Worm (Caenorhabditis elegans) whole organism, young adult: ENCODE data around the gene T01D1.5.

Experiments
- B0261.1 ChIP-seq: sonication (generic microtip); optimal IDR thresholded peaks from 2 replicates; lab custom pipeline; 2016; ENCODE audit warnings: mild to moderate bottlenecking, missing genetic modification characterization, moderate library complexity, missing compliant biosample characterization
- C06A6.2 ChIP-seq: fragments of 200-800 bp; sonication (Bioruptor generic); conservative IDR thresholded peaks from 2 replicates; pipeline ENCODE4 v1.3.6; 2022; ENCODE audit warnings: missing genetic modification characterization, missing compliant biosample characterization
- F10E7.11 ChIP-seq: sonication (generic microtip); optimal IDR thresholded peaks from 2 replicates; lab custom pipeline; 2017; ENCODE audit warnings: mild to moderate bottlenecking, missing genetic modification characterization, moderate library complexity, missing compliant biosample characterization
- F33H1.4 ChIP-seq: fragments of 200-800 bp; sonication (Bioruptor generic); IDR thresholded peaks from 2 replicates; pipeline ENCODE4 v1.3.6; 2022; ENCODE audit warnings: missing genetic modification reagents, missing genetic modification characterization, missing compliant biosample characterization
- F37B4.10 ChIP-seq: fragments of 200-800 bp; sonication (Bioruptor generic); IDR thresholded peaks from 2 replicates; pipeline ENCODE4 v1.3.6; 2022; ENCODE audit warnings: missing genetic modification characterization, missing compliant biosample characterization
- F49E8.2 ChIP-seq: sonication (generic microtip); optimal IDR thresholded peaks from 3 replicates; lab custom pipeline; 2017; ENCODE audit warnings: missing genetic modification characterization, mild to moderate bottlenecking, missing compliant biosample characterization, antibody characterized with exemption, moderate library complexity; ENCODE audit not compliant: insufficient read depth
- F55B11.4 ChIP-seq: sonication (generic microtip); optimal IDR thresholded peaks from 2 replicates; lab custom pipeline; 2016; ENCODE audit warnings: missing compliant biosample characterization, missing genetic modification characterization, borderline replicate concordance; ENCODE audit not compliant: insufficient read depth
- F57C9.4 ChIP-seq: sonication (generic microtip); optimal IDR thresholded peaks from 2 replicates; lab custom pipeline; 2017; ENCODE audit warnings: mild to moderate bottlenecking, missing genetic modification characterization, missing compliant biosample characterization
- akir-1 ChIP-seq: fragments of 200-800 bp; sonication (Bioruptor generic); optimal IDR thresholded peaks from 2 replicates; lab custom pipeline; 2018; ENCODE audit warnings: mild to moderate bottlenecking, missing genetic modification characterization, moderate library complexity, missing compliant biosample characterization
- aptf-3 ChIP-seq: fragments of 200-800 bp; sonication (Bioruptor generic); IDR thresholded peaks from 2 replicates; pipeline ENCODE4 v1.3.6; 2022; ENCODE audit warnings: missing genetic modification characterization, missing compliant biosample characterization
- attf-3 ChIP-seq: fragments of 200-800 bp; sonication (Bioruptor generic); conservative IDR thresholded peaks from 2 replicates; pipeline ENCODE4 v1.3.6; 2022; ENCODE audit warnings: missing genetic modification reagents, missing genetic modification characterization, missing compliant biosample characterization
- attf-5 ChIP-seq: fragments of 200-800 bp; sonication (Bioruptor generic); optimal IDR thresholded peaks from 2 replicates; lab custom pipeline; 2018; ENCODE audit warnings: mild to moderate bottlenecking, missing genetic modification characterization, missing compliant biosample characterization
- cebp-1 ChIP-seq, 2 experiments: fragments of 200-800 bp in 1 of 2; sonication (Bioruptor generic) in 1 of 2; sonication (generic microtip) in 1 of 2; IDR thresholded peaks in 1 of 2; optimal IDR thresholded peaks in 1 of 2; 2 replicates each; pipeline versions ENCODE4 v1.3.6 to Lab custom; 2017 to 2022; ENCODE audit warnings: missing compliant biosample characterization in 2 of 2, missing genetic modification characterization in 2 of 2, mild to moderate bottlenecking in 1 of 2, missing genetic modification reagents in 1 of 2, moderate library complexity in 1 of 2
- ceh-27 ChIP-seq: fragments of 200-800 bp; sonication (Bioruptor generic); optimal IDR thresholded peaks from 2 replicates; lab custom pipeline; 2018; ENCODE audit warnings: mild to moderate bottlenecking, missing genetic modification characterization, moderate library complexity, missing compliant biosample characterization
- egl-44 ChIP-seq: fragments of 200-800 bp; sonication (Bioruptor generic); IDR thresholded peaks from 2 replicates; pipeline ENCODE4 v1.3.6; 2022; ENCODE audit warnings: missing genetic modification reagents, missing genetic modification characterization, missing compliant biosample characterization
- ekl-4 ChIP-seq: fragments of 200-800 bp; sonication (Bioruptor generic); IDR thresholded peaks from 2 replicates; pipeline ENCODE4 v1.3.6; 2022; ENCODE audit warnings: missing genetic modification reagents, missing genetic modification characterization, missing compliant biosample characterization
- hlh-12 ChIP-seq: sonication (generic microtip); optimal IDR thresholded peaks from 2 replicates; lab custom pipeline; 2016; ENCODE audit warnings: missing genetic modification characterization, missing compliant biosample characterization
- hmg-1.2 ChIP-seq: fragments of 200-800 bp; sonication (Bioruptor generic); IDR thresholded peaks from 2 replicates; pipeline ENCODE4 v1.3.6; 2022; ENCODE audit warnings: missing genetic modification reagents, missing genetic modification characterization, missing compliant biosample characterization
- hmg-20 ChIP-seq: fragments of 200-800 bp; sonication (Bioruptor generic); IDR thresholded peaks from 2 replicates; pipeline ENCODE4 v1.3.6; 2022; ENCODE audit warnings: missing genetic modification reagents, missing genetic modification characterization, missing compliant biosample characterization
- let-526 ChIP-seq: fragments of 200-800 bp; sonication (Bioruptor generic); IDR thresholded peaks from 2 replicates; pipeline ENCODE4 v1.3.6; 2022; ENCODE audit warnings: missing genetic modification reagents, missing genetic modification characterization, missing compliant biosample characterization
- lin-26 ChIP-seq: fragments of 200-800 bp; sonication (Bioruptor generic); IDR thresholded peaks from 2 replicates; pipeline ENCODE4 v1.3.6; 2022; ENCODE audit warnings: missing genetic modification reagents, missing genetic modification characterization, missing compliant biosample characterization
- lin-35 ChIP-seq, 3 experiments: fragments of 150-350 bp in 2 of 3; sonication (generic microtip) in 1 of 3; optimal IDR thresholded peaks; 2 replicates each; lab custom pipeline; 2014 to 2018; ENCODE audit warnings: missing biosample characterization in 3 of 3, missing genetic modification characterization in 3 of 3, missing genetic modification reagents in 3 of 3
- lin-40 ChIP-seq: sonication (generic microtip); optimal IDR thresholded peaks from 2 replicates; lab custom pipeline; 2016; ENCODE audit warnings: missing genetic modification characterization, mild to moderate bottlenecking, missing compliant biosample characterization, missing genotype, missing genetic modification reagents
- mcd-1 ChIP-seq: fragments of 200-800 bp; sonication (Bioruptor generic); IDR thresholded peaks from 2 replicates; pipeline ENCODE4 v1.3.6; 2022; ENCODE audit warnings: missing genetic modification reagents, missing genetic modification characterization, missing compliant biosample characterization
- mxl-1 ChIP-seq: sonication (generic microtip); optimal IDR thresholded peaks from 2 replicates; lab custom pipeline; 2016; ENCODE audit warnings: missing genetic modification characterization, missing compliant biosample characterization
- nfya-2 ChIP-seq: fragments of 200-800 bp; sonication (Bioruptor generic); IDR thresholded peaks from 2 replicates; pipeline ENCODE4 v1.3.6; 2022; ENCODE audit warnings: missing genetic modification reagents, missing genetic modification characterization, missing compliant biosample characterization
- nfyb-1 ChIP-seq: fragments of 200-800 bp; sonication (Bioruptor generic); IDR thresholded peaks from 2 replicates; pipeline ENCODE4 v1.3.6; 2022; ENCODE audit warnings: missing genetic modification reagents, missing genetic modification characterization, missing compliant biosample characterization
- nhr-120 ChIP-seq: fragments of 200-800 bp; sonication (Bioruptor generic); IDR thresholded peaks from 2 replicates; pipeline ENCODE4 v1.3.6; 2022; ENCODE audit warnings: missing genetic modification characterization, missing compliant biosample characterization
- nhr-80 ChIP-seq: sonication (generic microtip); optimal IDR thresholded peaks from 2 replicates; lab custom pipeline; 2016; ENCODE audit warnings: missing genetic modification characterization, missing compliant biosample characterization
- nhr-90 ChIP-seq: sonication (generic microtip); optimal IDR thresholded peaks from 2 replicates; lab custom pipeline; 2016; ENCODE audit warnings: missing genotype, mild to moderate bottlenecking, missing genetic modification characterization, missing compliant biosample characterization
- pbrm-1 ChIP-seq: fragments of 200-800 bp; sonication (Bioruptor generic); IDR thresholded peaks from 2 replicates; pipeline ENCODE4 v1.3.6; 2022; ENCODE audit warnings: missing genetic modification reagents, missing genetic modification characterization, missing compliant biosample characterization
- rcor-1 ChIP-seq: fragments of 200-800 bp; sonication (Bioruptor generic); IDR thresholded peaks from 2 replicates; pipeline ENCODE4 v1.3.6; 2022; ENCODE audit warnings: missing genetic modification reagents, missing genetic modification characterization, missing compliant biosample characterization
- rec-8 ChIP-seq, 2 experiments: sonication (generic microtip); optimal IDR thresholded peaks; 2 replicates each; lab custom pipeline; 2016; ENCODE audit warnings: mild to moderate bottlenecking in 2 of 2, missing genetic modification characterization in 2 of 2, missing genetic modification reagents in 2 of 2, missing genotype in 2 of 2, missing biosample characterization in 1 of 2, missing compliant biosample characterization in 1 of 2, moderate library complexity in 1 of 2
- sea-2 ChIP-seq: fragments of 200-800 bp; sonication (Bioruptor generic); IDR thresholded peaks from 2 replicates; pipeline ENCODE4 v1.3.6; 2022; ENCODE audit warnings: missing genetic modification characterization, missing compliant biosample characterization
- snpc-3.4 ChIP-seq: sonication (generic microtip); optimal IDR thresholded peaks from 2 replicates; lab custom pipeline; 2017; ENCODE audit warnings: missing genetic modification characterization, mild to moderate bottlenecking, missing compliant biosample characterization, antibody characterized with exemption, moderate library complexity, missing genotype, missing genetic modification reagents
- snpc-4 ChIP-seq, 5 experiments: fragments of 150-350 bp in 1 of 5; sonication (generic microtip) in 4 of 5; optimal IDR thresholded peaks; 2 replicates each; lab custom pipeline; 2014 to 2018; ENCODE audit warnings: missing genetic modification characterization in 5 of 5, missing biosample characterization in 3 of 5, antibody characterized with exemption in 2 of 5, mild to moderate bottlenecking in 2 of 5, missing compliant biosample characterization in 2 of 5, missing genotype in 2 of 5, moderate library complexity in 2 of 5, missing genetic modification reagents in 1 of 5
- sptf-2 ChIP-seq: fragments of 200-800 bp; sonication (Bioruptor generic); optimal IDR thresholded peaks from 2 replicates; lab custom pipeline; 2018; ENCODE audit warnings: mild to moderate bottlenecking, missing genetic modification characterization, missing compliant biosample characterization
- unc-62 ChIP-seq: fragments of 150-350 bp; optimal IDR thresholded peaks from 2 replicates; lab custom pipeline; 2014; ENCODE audit warnings: missing biosample characterization, missing genetic modification reagents, missing genetic modification characterization
- zfh-2 ChIP-seq: fragments of 200-800 bp; sonication (Bioruptor generic); conservative IDR thresholded peaks from 2 replicates; pipeline ENCODE4 v1.3.6; 2022; ENCODE audit warnings: missing genetic modification reagents, missing genetic modification characterization, missing compliant biosample characterization
- zim-3 ChIP-seq: sonication (generic microtip); optimal IDR thresholded peaks from 2 replicates; lab custom pipeline; 2017; ENCODE audit warnings: mild to moderate bottlenecking, missing genetic modification characterization, moderate library complexity, missing compliant biosample characterization
- ztf-26 ChIP-seq: sonication (generic microtip); optimal IDR thresholded peaks from 2 replicates; lab custom pipeline; 2017; ENCODE audit warnings: missing genetic modification characterization, missing compliant biosample characterization
- ztf-28 ChIP-seq: fragments of 200-800 bp; sonication (Bioruptor generic); IDR thresholded peaks from 2 replicates; pipeline ENCODE4 v1.3.6; 2022; ENCODE audit warnings: missing genetic modification reagents, missing genetic modification characterization, missing compliant biosample characterization

Gene T01D1.5

DNA sequence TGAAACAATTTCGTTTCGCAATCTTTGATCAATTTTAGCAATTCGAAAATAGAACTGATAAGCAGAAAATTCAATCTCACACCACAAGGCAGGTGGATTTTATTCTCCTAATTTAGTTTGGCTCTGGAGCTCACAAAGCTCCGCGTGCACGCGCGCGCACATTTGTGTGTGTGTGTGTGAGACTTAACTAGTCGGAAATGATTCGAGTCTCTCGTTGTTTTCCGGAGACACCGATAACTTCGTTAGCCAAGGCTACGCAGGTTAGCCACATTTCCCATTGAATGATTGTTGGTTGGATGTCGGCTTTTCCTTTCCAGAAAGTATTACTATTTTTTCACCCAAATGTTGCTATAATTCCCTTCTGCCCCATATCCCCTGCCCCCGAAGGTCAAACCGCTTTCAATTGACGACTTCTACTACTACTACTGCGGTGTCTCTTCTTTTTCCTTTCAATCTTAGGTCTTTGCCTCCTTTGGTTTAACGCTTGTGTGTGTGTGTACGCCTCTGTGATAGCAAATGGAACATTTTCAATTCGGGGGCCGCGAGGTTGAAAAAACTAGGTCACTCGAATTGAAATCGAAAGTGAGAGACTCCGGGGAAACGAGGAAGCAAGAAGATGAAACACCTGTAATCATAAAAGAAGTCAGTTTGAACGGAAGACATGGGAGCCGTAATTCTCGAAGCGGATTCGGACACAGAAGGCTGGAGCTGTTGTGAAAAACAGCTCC is 30.7 kb downstream of the T01D1.5 start:
- peak; percentile 51 for TF ChIP-seq nhr-80 (tag; lab: Kevin White, UChicago)
- no peak for TF ChIP-seq F33H1.4 (GFP tag; lab: Robert Waterston, UW)

DNA sequence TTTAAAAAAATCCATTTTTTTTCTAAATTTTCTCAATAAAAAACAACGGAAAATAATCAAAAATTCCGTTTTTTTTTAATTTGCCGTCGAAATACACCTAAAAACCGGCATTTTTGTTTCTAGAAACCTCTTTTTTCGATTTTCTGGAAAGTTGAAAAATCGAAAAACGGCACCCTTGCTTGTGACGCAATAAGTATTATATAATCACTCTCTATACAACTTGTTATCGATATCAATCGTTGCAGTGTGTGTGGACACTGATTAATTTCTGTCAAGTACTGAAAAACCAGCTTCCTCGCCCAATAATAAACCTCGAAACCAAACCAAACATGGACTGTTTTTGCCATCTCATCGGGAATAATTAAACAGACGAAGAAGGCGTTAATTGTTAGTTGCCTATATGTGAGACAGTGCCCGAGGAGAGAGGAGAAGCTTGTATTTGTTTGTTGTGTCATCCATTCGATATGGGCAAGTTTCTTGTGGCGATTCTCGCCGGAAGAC is 31.8 kb downstream of the T01D1.5 start:
- no peak for TF ChIP-seq nhr-120
- no peak for TF ChIP-seq nfya-2 (GFP tag; lab: Robert Waterston, UW)
- no peak for TF ChIP-seq lin-40
- TF ChIP-seq B0261.1 (tag; lab: Kevin White, UChicago) = no peak
- no peak for TF ChIP-seq lin-26 (GFP tag; lab: Robert Waterston, UW)
- no peak for TF ChIP-seq cebp-1 (GFP tag; IDR thresholded peaks at IDR 0.05; lab: Robert Waterston, UW)
- no peak for TF ChIP-seq cebp-1 (tag; optimal IDR thresholded peaks at IDR 0.05; lab: Kevin White, UChicago)
- no peak for TF ChIP-seq sea-2
- TF ChIP-seq, all 124 proteins: peak for 0

DNA sequence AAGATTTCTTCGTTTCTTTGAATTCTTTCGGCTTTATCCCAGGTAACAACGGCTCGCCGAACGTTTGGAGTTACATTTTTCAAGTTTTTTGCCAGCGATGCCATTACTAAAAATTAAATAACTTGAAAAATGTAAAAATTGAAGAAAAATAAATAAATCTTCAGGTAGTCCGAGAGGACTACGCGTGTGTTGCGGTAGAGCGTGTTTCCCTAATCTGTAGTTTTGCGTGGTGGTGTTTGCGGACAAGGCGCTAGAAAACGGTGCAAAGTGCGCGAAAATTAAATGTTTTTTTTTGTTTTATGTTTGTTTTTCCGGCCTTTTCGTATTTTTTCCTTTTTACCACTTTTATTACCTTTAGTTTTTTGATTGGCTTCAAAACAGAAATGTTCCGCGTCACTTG is 33.0 kb downstream of the T01D1.5 start, which contains the start of gene mrpl-28:
mrpl-28 (minus strand) TSS at position 106 of the 400 bp plus-strand sequence.
- no peak for TF ChIP-seq nhr-90 (tag; lab: Kevin White, UChicago)
- no peak for TF ChIP-seq mxl-1 (tag; lab: Kevin White, UChicago)
- TF ChIP-seq zim-3 (tag; lab: Kevin White, UChicago) = peak; percentile 56
- TF ChIP-seq rcor-1 (GFP tag; lab: Robert Waterston, UW) = peak; percentile 90
- TF ChIP-seq F10E7.11 = no peak
- TF ChIP-seq F55B11.4 (tag; lab: Kevin White, UChicago) = no peak
- TF ChIP-seq zfh-2 (GFP tag; lab: Robert Waterston, UW) = no peak
- TF ChIP-seq attf-3 (GFP tag; lab: Robert Waterston, UW) = peak; percentile 68
- 0 out of 2 replicates have a peak, but pooled peaks have one; percentile 65 for TF ChIP-seq hmg-20
- no peak for TF ChIP-seq C06A6.2 (GFP tag; lab: Robert Waterston, UW)
- no peak for TF ChIP-seq egl-44 (GFP tag; lab: Robert Waterston, UW)
- peak in 2 of 3 experiments; percentile 57 to 90 for TF ChIP-seq lin-35 (GFP tag; optimal IDR thresholded peaks at IDR 0.05; lab: Kevin White, UChicago)
- TF ChIP-seq rec-8 (tag; optimal IDR thresholded peaks at IDR 0.05; lab: Kevin White, UChicago) = no peak
- no peak for TF ChIP-seq snpc-4 (GFP tag; optimal IDR thresholded peaks at IDR 0.05; lab: Kevin White, UChicago)
- TF ChIP-seq snpc-4 (tag; optimal IDR thresholded peaks at IDR 0.05; lab: Kevin White, UChicago) = peak in 3 of 4 experiments; percentile 56 to 72 (median 59)
- TF ChIP-seq sea-2 = no peak
- TF ChIP-seq mcd-1 (GFP tag; lab: Robert Waterston, UW) = peak; percentile 99
- no peak for TF ChIP-seq F57C9.4 (tag; lab: Kevin White, UChicago)
- TF ChIP-seq nfya-2 (GFP tag; lab: Robert Waterston, UW) = no peak
- TF ChIP-seq nhr-80 (tag; lab: Kevin White, UChicago) = peak; percentile 6
- no peak for TF ChIP-seq let-526 (GFP tag; lab: Robert Waterston, UW)
- no peak for TF ChIP-seq hlh-12 (tag; lab: Kevin White, UChicago)
- TF ChIP-seq akir-1 (GFP tag; lab: Kevin White, UChicago) = no peak
- peak; percentile 89 for TF ChIP-seq pbrm-1
- no peak for TF ChIP-seq F37B4.10 (GFP tag; lab: Robert Waterston, UW)
- no peak for TF ChIP-seq sptf-2 (GFP tag; lab: Kevin White, UChicago)
- peak; percentile 63 for TF ChIP-seq ceh-27 (GFP tag; lab: Kevin White, UChicago)
- no peak for TF ChIP-seq F49E8.2
- peak; percentile 64 for TF ChIP-seq hmg-1.2 (GFP tag; lab: Robert Waterston, UW)
- no peak for TF ChIP-seq unc-62
- TF ChIP-seq ztf-26 (tag; lab: Kevin White, UChicago) = no peak
- no peak for TF ChIP-seq ztf-28 (GFP tag; lab: Robert Waterston, UW)
- TF ChIP-seq aptf-3 (GFP tag; lab: Robert Waterston, UW) = no peak
- TF ChIP-seq attf-5 = peak; percentile 67
- peak; percentile 81 for TF ChIP-seq nfyb-1
- TF ChIP-seq ekl-4 = peak; percentile 92
- peak; percentile 75 for TF ChIP-seq snpc-3.4
